Worm (Caenorhabditis elegans) whole organism, midembryonic: ENCODE measurements around the gene osta-3.

Experiments
- T22C8.4 ChIP-seq: fragments of 200-800 bp; sonication (Bioruptor generic); IDR thresholded peaks from 2 replicates; pipeline ENCODE4 v1.3.6; 2022; ENCODE audit warnings: missing genetic modification characterization, missing compliant biosample characterization
- cog-1 ChIP-seq: sonication (generic microtip); optimal IDR thresholded peaks from 2 replicates; lab custom pipeline; 2016; ENCODE audit warnings: missing genetic modification characterization, missing compliant biosample characterization
- flt-1 ChIP-seq: fragments of 200-800 bp; sonication (Bioruptor generic); IDR thresholded peaks from 2 replicates; pipeline ENCODE4 v1.3.6; 2022; ENCODE audit warnings: missing genetic modification characterization, missing compliant biosample characterization
- klf-2 ChIP-seq: fragments of 200-800 bp; sonication (Bioruptor generic); conservative IDR thresholded peaks from 2 replicates; pipeline ENCODE4 v1.3.6; 2022; ENCODE audit warnings: missing genetic modification reagents, missing genetic modification characterization, missing compliant biosample characterization
- med-1 ChIP-seq: sonication (generic microtip); optimal IDR thresholded peaks from 2 replicates; lab custom pipeline; 2017; ENCODE audit warnings: missing genetic modification characterization, mild to moderate bottlenecking, missing compliant biosample characterization, antibody characterized with exemption, missing genetic modification reagents; ENCODE audit not compliant: insufficient read depth
- ref-1 ChIP-seq: fragments of 200-800 bp; sonication (Bioruptor generic); conservative IDR thresholded peaks from 2 replicates; pipeline ENCODE4 v1.3.6; 2022; ENCODE audit warnings: missing genetic modification reagents, missing genetic modification characterization, missing compliant biosample characterization
- tab-1 ChIP-seq: fragments of 200-800 bp; sonication (Bioruptor generic); IDR thresholded peaks from 2 replicates; pipeline ENCODE4 v1.3.6; 2022; ENCODE audit warnings: missing genetic modification characterization, missing compliant biosample characterization
- ztf-23 ChIP-seq: fragments of 200-800 bp; sonication (Bioruptor generic); IDR thresholded peaks from 2 replicates; pipeline ENCODE4 v1.3.6; 2022; ENCODE audit warnings: missing genetic modification reagents, missing genetic modification characterization, missing compliant biosample characterization
- ztf-29 ChIP-seq: fragments of 200-800 bp; sonication (Bioruptor generic); IDR thresholded peaks from 2 replicates; pipeline ENCODE4 v1.3.6; 2022; ENCODE audit warnings: missing genetic modification reagents, missing genetic modification characterization, missing compliant biosample characterization

osta-3 gene

ce11 chrII:14820460-14820859 is 8.1 kb downstream of the osta-3 start:
- no peak for TF ChIP-seq cog-1 (tag; lab: Kevin White, UChicago)
- no peak for TF ChIP-seq klf-2
- no peak for TF ChIP-seq T22C8.4
- TF ChIP-seq med-1 (GFP tag; lab: Kevin White, UChicago): no peak
- TF ChIP-seq flt-1: no peak
- no peak for TF ChIP-seq ztf-23 (GFP tag; lab: Robert Waterston, UW)
- no peak for TF ChIP-seq tab-1 (GFP tag; lab: Robert Waterston, UW)

- TF ChIP-seq cog-1 (tag; lab: Kevin White, UChicago): peak; percentile 70
- no peak for TF ChIP-seq ztf-29 (GFP tag; lab: Robert Waterston, UW)
Observed at ce11 chrII:14822419-14822818, 10.1 kb downstream of the osta-3 start.

ce11 chrII:14825413-14825812 is 13.1 kb downstream of the osta-3 start:
- TF ChIP-seq cog-1 (tag; lab: Kevin White, UChicago) (no peak), ztf-23 (GFP tag; lab: Robert Waterston, UW) (no peak), T22C8.4 (no peak), ref-1 (GFP tag; lab: Robert Waterston, UW) (no peak), klf-2 (no peak), flt-1 (no peak), tab-1 (GFP tag; lab: Robert Waterston, UW) (no peak), ztf-29 (GFP tag; lab: Robert Waterston, UW) (no peak), med-1 (GFP tag; lab: Kevin White, UChicago) (no peak)

DNA sequence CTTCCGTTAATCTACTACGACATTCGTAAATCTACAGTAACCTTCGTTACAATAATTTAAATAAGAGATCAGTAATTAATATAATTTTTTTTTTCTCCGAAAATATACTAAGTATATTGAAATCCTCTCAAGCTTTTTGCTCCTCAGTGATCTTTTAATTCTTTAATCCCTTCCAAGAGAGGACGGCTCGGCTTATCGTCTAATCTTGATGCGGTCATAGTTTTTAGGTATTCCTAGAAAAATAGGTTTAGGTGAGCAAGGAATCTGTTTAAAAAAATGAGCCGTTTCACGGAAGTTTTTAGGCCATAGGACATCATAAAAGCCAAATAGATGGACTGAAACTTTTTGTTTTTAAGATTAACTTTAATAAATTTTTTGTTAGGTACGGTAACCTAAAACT is 19.7 kb downstream of the osta-3 start:
- TF ChIP-seq tab-1 (GFP tag; lab: Robert Waterston, UW) (no peak), klf-2 (no peak), cog-1 (tag; lab: Kevin White, UChicago) (no peak), flt-1 (no peak), ztf-23 (GFP tag; lab: Robert Waterston, UW) (no peak), ref-1 (GFP tag; lab: Robert Waterston, UW) (no peak), med-1 (GFP tag; lab: Kevin White, UChicago) (no peak), T22C8.4 (no peak), ztf-29 (GFP tag; lab: Robert Waterston, UW) (no peak)

- TF ChIP-seq ztf-23 (GFP tag; lab: Robert Waterston, UW) (no peak), ref-1 (GFP tag; lab: Robert Waterston, UW) (no peak), ztf-29 (GFP tag; lab: Robert Waterston, UW) (no peak), klf-2 (no peak), tab-1 (GFP tag; lab: Robert Waterston, UW) (no peak), T22C8.4 (no peak), flt-1 (no peak), med-1 (GFP tag; lab: Kevin White, UChicago) (no peak), cog-1 (tag; lab: Kevin White, UChicago) (no peak)
Observed at ce11 chrII:14838596-14839215, 26.4 kb downstream of the osta-3 start.

- TF ChIP-seq T22C8.4: no peak
- no peak for TF ChIP-seq ref-1 (GFP tag; lab: Robert Waterston, UW)
- no peak for TF ChIP-seq ztf-23 (GFP tag; lab: Robert Waterston, UW)
- TF ChIP-seq cog-1 (tag; lab: Kevin White, UChicago): no peak
- TF ChIP-seq med-1 (GFP tag; lab: Kevin White, UChicago): no peak
Observed at ce11 chrII:14841253-14841652, 28.9 kb downstream of the osta-3 start.

ce11 chrII:14843016-14843415 is 30.7 kb downstream of the osta-3 start, which contains the start of gene cdh-7:
cdh-7 (plus strand) TSS chrII:14843229.
- TF ChIP-seq T22C8.4: no peak
- TF ChIP-seq tab-1 (GFP tag; lab: Robert Waterston, UW): no peak
- no peak for TF ChIP-seq flt-1
- no peak for TF ChIP-seq ztf-23 (GFP tag; lab: Robert Waterston, UW)
- TF ChIP-seq klf-2: no peak
- TF ChIP-seq ref-1 (GFP tag; lab: Robert Waterston, UW): no peak
- no peak for TF ChIP-seq ztf-29 (GFP tag; lab: Robert Waterston, UW)
- TF ChIP-seq med-1 (GFP tag; lab: Kevin White, UChicago): no peak
- TF ChIP-seq cog-1 (tag; lab: Kevin White, UChicago): no peak

DNA sequence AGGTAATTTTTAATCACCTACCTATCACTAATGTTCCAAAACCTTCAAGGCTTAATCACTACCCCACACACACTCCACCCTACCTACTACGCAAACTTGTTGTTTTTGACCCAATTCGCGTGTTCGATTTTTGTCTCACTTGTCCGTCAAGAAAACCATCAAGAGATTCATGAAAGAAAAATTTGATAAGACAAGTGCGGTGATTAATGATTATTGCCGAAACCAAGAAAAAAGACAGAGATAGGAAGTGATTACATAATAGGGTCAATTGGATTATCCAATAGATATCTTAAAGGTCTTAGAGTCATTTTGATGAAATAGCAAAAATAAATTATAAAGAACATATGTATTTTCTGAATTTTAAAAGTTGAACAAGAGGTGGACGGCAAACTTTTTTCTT is 31.9 kb downstream of the osta-3 start:
- TF ChIP-seq T22C8.4 (no peak), tab-1 (GFP tag; lab: Robert Waterston, UW) (no peak), ztf-23 (GFP tag; lab: Robert Waterston, UW) (no peak), ztf-29 (GFP tag; lab: Robert Waterston, UW) (no peak), flt-1 (no peak), med-1 (GFP tag; lab: Kevin White, UChicago) (no peak), klf-2 (no peak), ref-1 (GFP tag; lab: Robert Waterston, UW) (no peak), cog-1 (tag; lab: Kevin White, UChicago) (no peak)

DNA sequence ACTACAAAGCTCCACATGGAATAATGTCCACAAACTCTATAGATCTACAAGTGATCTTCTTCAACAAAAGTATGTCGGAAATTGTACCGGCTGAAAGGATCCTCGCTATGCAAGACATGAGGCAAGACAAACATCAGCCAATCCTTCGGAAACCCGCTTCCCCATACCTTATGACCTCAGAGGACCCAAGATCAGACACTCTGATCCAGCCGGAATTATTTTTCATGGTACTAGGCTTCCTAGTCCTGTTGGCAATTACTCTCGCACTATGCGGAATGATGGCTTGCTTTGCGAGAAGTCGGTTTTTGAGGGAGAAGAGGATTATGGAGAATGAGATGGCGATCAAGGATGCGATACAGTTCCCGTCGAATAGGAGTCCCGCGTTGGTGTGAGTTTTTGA is 37.6 kb downstream of the osta-3 start:
- TF ChIP-seq klf-2: no peak
- TF ChIP-seq T22C8.4: no peak
- TF ChIP-seq med-1 (GFP tag; lab: Kevin White, UChicago): no peak
- no peak for TF ChIP-seq ztf-23 (GFP tag; lab: Robert Waterston, UW)
- no peak for TF ChIP-seq cog-1 (tag; lab: Kevin White, UChicago)
- TF ChIP-seq tab-1 (GFP tag; lab: Robert Waterston, UW): no peak
- no peak for TF ChIP-seq ztf-29 (GFP tag; lab: Robert Waterston, UW)
- TF ChIP-seq ref-1 (GFP tag; lab: Robert Waterston, UW): no peak
- no peak for TF ChIP-seq flt-1

- TF ChIP-seq tab-1 (GFP tag; lab: Robert Waterston, UW) (no peak), cog-1 (tag; lab: Kevin White, UChicago) (no peak), ztf-29 (GFP tag; lab: Robert Waterston, UW) (no peak), flt-1 (no peak), ref-1 (GFP tag; lab: Robert Waterston, UW) (no peak), T22C8.4 (no peak), ztf-23 (GFP tag; lab: Robert Waterston, UW) (no peak), med-1 (GFP tag; lab: Kevin White, UChicago) (no peak), klf-2 (no peak)
Observed at ce11 chrII:14851483-14851882, 39.2 kb downstream of the osta-3 start, which contains the start of gene R05H10.1. R05H10.1 (plus strand) TSS chrII:14851816.
